Worm (Caenorhabditis elegans): ENCODE results near the gene C03B1.1.

The C03B1.1 gene

DNA sequence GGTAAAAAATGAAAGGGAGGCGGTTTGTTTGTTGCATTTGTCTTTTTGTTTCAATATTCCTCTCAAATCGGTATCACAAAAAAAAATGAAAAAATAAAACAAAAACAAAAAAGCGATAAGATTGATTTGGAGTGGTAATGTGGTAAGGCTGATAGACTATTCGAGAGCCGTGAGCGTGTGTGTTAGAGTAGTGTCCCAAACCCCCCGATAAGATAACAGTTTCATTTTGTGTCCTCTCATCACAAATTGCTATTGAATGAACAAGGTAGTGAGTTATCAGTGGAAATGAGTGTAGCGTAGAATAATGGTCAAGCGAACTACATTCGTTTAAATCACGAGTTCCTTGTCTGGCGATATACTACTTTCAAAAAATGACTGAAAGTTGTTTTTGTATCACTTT, 36.1 kb upstream of the C03B1.1 start (continued):
- TF ChIP-seq hlh-30 (tag; optimal IDR thresholded peaks at IDR 0.05; ENCODE audit: insufficient read depth) (peak; percentile 30), daf-16 (GFP tag; optimal IDR thresholded peaks at IDR 0.05) (peak in 1 of 2 experiments; percentile 29), daf-16 (tag; optimal IDR thresholded peaks at IDR 0.05) (peak; percentile 94), lim-7 (GFP tag; IDR thresholded peaks at IDR 0.05) (no peak), F10B5.3 (tag; optimal IDR thresholded peaks at IDR 0.05) (no peak), daf-19 (GFP tag; conservative IDR thresholded peaks at IDR 0.05) (no peak), F26F4.8 (GFP tag; conservative IDR thresholded peaks at IDR 0.05) (no peak), lin-15B (tag; optimal IDR thresholded peaks at IDR 0.05) (no peak), zfp-3 (GFP tag; conservative IDR thresholded peaks at IDR 0.05) (no peak), T26A8.4 (GFP tag; IDR thresholded peaks at IDR 0.05) (peak; percentile 54; the same call in 1 of the 2 replicates), nhr-77 (tag; optimal IDR thresholded peaks at IDR 0.05) (peak; percentile 65), madf-9 (GFP tag; conservative IDR thresholded peaks at IDR 0.05) (no peak), ceh-82 (tag; optimal IDR thresholded peaks at IDR 0.05) (no peak), nhr-28 (tag; optimal IDR thresholded peaks at IDR 0.05) (peak; percentile 98), nhr-111 (GFP tag; optimal IDR thresholded peaks at IDR 0.05) (no peak), hmg-1.1 (GFP tag; IDR thresholded peaks at IDR 0.05) (no peak), arid-1 (GFP tag; conservative IDR thresholded peaks at IDR 0.05) (no peak), ZK337.2 (GFP tag; IDR thresholded peaks at IDR 0.05) (no peak), daf-8 (GFP tag; IDR thresholded peaks at IDR 0.05) (no peak), nhr-6 (tag; optimal IDR thresholded peaks at IDR 0.05) (no peak), mxl-3 (GFP tag; optimal IDR thresholded peaks at IDR 0.05) (peak; percentile 6), mep-1 (tag; optimal IDR thresholded peaks at IDR 0.05) (no peak), lin-13 (GFP tag; optimal IDR thresholded peaks at IDR 0.05) (no peak), D1046.2 (GFP tag; IDR thresholded peaks at IDR 0.05) (no peak), egl-43 (GFP tag; IDR thresholded peaks at IDR 0.05) (no peak), spr-3 (GFP tag; optimal IDR thresholded peaks at IDR 0.05) (no peak), lin-1 (GFP tag; IDR thresholded peaks at IDR 0.05) (peak; percentile 52; the same call in 1 of the 2 replicates), duxl-1 (tag; optimal IDR thresholded peaks at IDR 0.05; ENCODE audit: poor library complexity) (no peak), lsy-2 (tag; optimal IDR thresholded peaks at IDR 0.05) (no peak), zag-1 (tag; optimal IDR thresholded peaks at IDR 0.05) (no peak), fkh-10 (GFP tag; optimal IDR thresholded peaks at IDR 0.05) (no peak), aha-1 (tag) (peak; percentile 83), php-3 (GFP tag; IDR thresholded peaks at IDR 0.05) (peak; percentile 85), spr-1 (tag; optimal IDR thresholded peaks at IDR 0.05) (no peak), ces-1 (GFP tag; optimal IDR thresholded peaks at IDR 0.05) (no peak), F49E8.2 (tag; optimal IDR thresholded peaks at IDR 0.05; ENCODE audit: borderline replicate concordance) (no peak), snpc-4 (tag; optimal IDR thresholded peaks at IDR 0.05) (no peak), tag-97 (GFP tag; IDR thresholded peaks at IDR 0.05) (no peak), pqm-1 (tag; optimal IDR thresholded peaks at IDR 0.05) (peak; percentile 98), aly-2 (tag; optimal IDR thresholded peaks at IDR 0.05) (no peak), lin-39 (tag; optimal IDR thresholded peaks at IDR 0.05) (no peak), ceh-32 (tag; optimal IDR thresholded peaks at IDR 0.05; ENCODE audit: poor library complexity) (no peak), nhr-10 (tag; optimal IDR thresholded peaks at IDR 0.05) (peak; percentile 33), nhr-76 (tag; optimal IDR thresholded peaks at IDR 0.05) (no peak), dpl-1 (GFP tag; optimal IDR thresholded peaks at IDR 0.05) (no peak), snpc-1.2 (GFP tag; IDR thresholded peaks at IDR 0.05) (no peak), mes-2 (tag; optimal IDR thresholded peaks at IDR 0.05; ENCODE audit: poor library complexity, severe bottlenecking) (peak; percentile 39)

All from whole organism, L4 larva.